Worm (Caenorhabditis elegans): ENCODE data around the gene fbxa-106.
"Not testable (repeated sequence)": the region's sequence is repeated elsewhere in the genome, so short reads cannot be mapped to it uniquely, and the experiment has no call there.

fbxa-106 gene

DNA sequence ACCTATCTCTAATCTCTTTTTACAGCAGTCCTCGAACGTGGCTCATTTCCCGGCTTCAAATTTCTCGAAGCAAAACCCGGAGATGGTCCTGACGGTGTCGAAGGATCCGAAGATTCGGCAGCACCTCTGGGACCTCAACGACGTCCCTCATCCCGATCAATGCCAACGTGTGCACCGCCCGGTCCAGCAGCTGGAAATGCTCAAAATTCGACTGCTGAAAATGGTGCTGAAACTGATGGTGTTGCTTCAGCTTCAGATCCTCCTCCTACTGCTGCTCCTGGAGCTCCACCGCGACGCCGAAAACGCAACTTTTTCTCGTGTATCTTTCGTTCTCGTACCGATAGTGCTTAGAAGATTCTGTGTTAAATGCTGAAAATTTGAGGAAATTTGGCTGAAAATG lies 21.1 kb upstream of the fbxa-106 start:
- no peak for TF ChIP-seq ztf-23 (GFP tag; IDR thresholded peaks at IDR 0.05)
- TF ChIP-seq flt-1 (GFP tag; IDR thresholded peaks at IDR 0.05): no peak
- no peak for TF ChIP-seq tab-1 (GFP tag; IDR thresholded peaks at IDR 0.05)
- no peak for TF ChIP-seq klf-2 (GFP tag; conservative IDR thresholded peaks at IDR 0.05)
- TF ChIP-seq T22C8.4 (GFP tag; IDR thresholded peaks at IDR 0.05): no peak
- TF ChIP-seq ztf-29 (GFP tag; IDR thresholded peaks at IDR 0.05): no peak

- TF ChIP-seq tab-1 (GFP tag; IDR thresholded peaks at IDR 0.05) (no peak), ztf-23 (GFP tag; IDR thresholded peaks at IDR 0.05) (no peak), ztf-29 (GFP tag; IDR thresholded peaks at IDR 0.05) (no peak)
Observed at ce11 chrV:18098387-18098786, 13.4 kb upstream of the fbxa-106 start, which contains the start of gene par-4. Gene par-4, plus strand, starts transcription at chrV:18098687.

- no peak for TF ChIP-seq klf-2 (GFP tag; conservative IDR thresholded peaks at IDR 0.05)
- no peak for TF ChIP-seq flt-1 (GFP tag; IDR thresholded peaks at IDR 0.05)
- TF ChIP-seq cog-1 (tag; optimal IDR thresholded peaks at IDR 0.05): no peak
- no peak for TF ChIP-seq med-1 (GFP tag; optimal IDR thresholded peaks at IDR 0.05; ENCODE audit: insufficient read depth)
- no peak for TF ChIP-seq ztf-23 (GFP tag; IDR thresholded peaks at IDR 0.05)
- no peak for TF ChIP-seq T22C8.4 (GFP tag; IDR thresholded peaks at IDR 0.05)
- TF ChIP-seq ztf-29 (GFP tag; IDR thresholded peaks at IDR 0.05): no peak
Observed at ce11 chrV:18093941-18094340, 8.9 kb upstream of the fbxa-106 start.

DNA sequence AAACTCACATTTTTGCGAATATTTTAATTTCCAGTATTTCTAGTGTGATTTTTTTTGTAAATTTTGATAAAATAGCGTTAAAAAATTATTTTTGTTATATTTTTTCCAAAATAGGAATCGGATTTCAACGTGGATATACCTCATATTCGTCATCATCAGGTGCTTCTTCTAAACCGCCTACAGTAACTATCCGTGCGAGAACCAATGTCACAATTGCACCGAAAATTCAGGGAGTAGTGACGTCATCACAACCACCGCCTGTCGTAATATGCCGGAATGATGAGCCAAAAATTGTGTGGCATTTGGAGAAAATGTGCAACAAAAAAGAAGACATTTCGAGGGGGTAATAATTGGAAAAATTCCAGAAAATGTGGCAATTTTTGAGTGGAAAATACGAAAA lies 6.2 kb upstream of the fbxa-106 start:
- TF ChIP-seq ztf-29 (GFP tag; IDR thresholded peaks at IDR 0.05): no peak
- no peak for TF ChIP-seq klf-2 (GFP tag; conservative IDR thresholded peaks at IDR 0.05)
- TF ChIP-seq med-1 (GFP tag; optimal IDR thresholded peaks at IDR 0.05; ENCODE audit: insufficient read depth): no peak
- TF ChIP-seq cog-1 (tag; optimal IDR thresholded peaks at IDR 0.05): no peak
- no peak for TF ChIP-seq T22C8.4 (GFP tag; IDR thresholded peaks at IDR 0.05)
- no peak for TF ChIP-seq tab-1 (GFP tag; IDR thresholded peaks at IDR 0.05)
- TF ChIP-seq flt-1 (GFP tag; IDR thresholded peaks at IDR 0.05): no peak
- TF ChIP-seq ref-1 (GFP tag; conservative IDR thresholded peaks at IDR 0.05): no peak
- TF ChIP-seq ztf-23 (GFP tag; IDR thresholded peaks at IDR 0.05): no peak

DNA sequence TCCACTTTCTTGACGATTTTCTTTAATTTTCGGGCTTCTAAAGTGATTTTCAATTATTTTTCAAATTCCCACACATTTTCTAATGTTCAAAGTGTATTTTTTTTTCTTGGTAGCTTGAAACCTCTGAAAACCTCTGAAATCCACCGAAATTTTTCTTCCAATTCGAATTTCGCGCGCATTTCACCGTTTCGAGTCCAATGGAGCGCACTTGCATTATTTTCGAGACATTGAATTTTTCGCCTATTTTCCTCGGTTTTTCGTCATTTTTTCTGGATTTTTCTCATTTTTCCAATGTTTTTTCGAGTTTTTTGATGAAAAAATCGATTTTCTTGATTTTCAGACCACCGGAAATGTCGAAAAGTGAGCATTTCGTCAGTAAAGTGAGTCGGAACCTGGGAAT lies 1.8 kb upstream of the fbxa-106 start, which contains the start of gene slr-2:
Gene slr-2, plus strand, starts transcription at position 341 of the 400 bp plus-strand sequence.
- TF ChIP-seq ref-1 (GFP tag; conservative IDR thresholded peaks at IDR 0.05) (no peak), cog-1 (tag; optimal IDR thresholded peaks at IDR 0.05) (no peak), ztf-29 (GFP tag; IDR thresholded peaks at IDR 0.05) (no peak), tab-1 (GFP tag; IDR thresholded peaks at IDR 0.05) (no peak), flt-1 (GFP tag; IDR thresholded peaks at IDR 0.05) (no peak), klf-2 (GFP tag; conservative IDR thresholded peaks at IDR 0.05) (no peak), T22C8.4 (GFP tag; IDR thresholded peaks at IDR 0.05) (no peak), med-1 (GFP tag; optimal IDR thresholded peaks at IDR 0.05; ENCODE audit: insufficient read depth) (no peak)

DNA sequence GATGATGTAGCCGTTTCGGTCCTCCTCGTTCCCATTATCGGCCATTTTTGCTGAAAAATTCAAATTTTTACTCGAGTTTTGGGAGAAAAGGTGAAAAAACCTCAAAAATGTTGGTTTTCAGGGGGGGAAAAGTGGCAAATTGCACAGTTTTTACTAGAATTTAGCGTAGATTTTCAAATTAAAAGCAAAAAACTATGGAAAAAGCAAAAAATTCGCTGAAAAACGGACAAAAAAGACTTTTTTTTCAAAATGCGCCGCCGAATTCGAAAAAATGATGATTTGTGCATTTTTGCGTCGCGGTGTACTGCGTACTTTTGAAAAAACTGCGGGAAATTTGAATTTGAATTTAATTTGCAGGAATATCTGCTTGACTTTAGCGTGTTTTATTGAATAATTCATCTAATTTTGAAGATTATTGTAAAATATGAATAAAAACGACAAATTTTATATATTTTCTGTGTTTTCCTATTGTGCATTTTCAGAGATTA lies 1.2 kb upstream of the fbxa-106 start, which contains the start of gene Y59A8B.12:
Gene Y59A8B.12, minus strand, starts transcription at position 51 of the 488 bp plus-strand sequence.
- TF ChIP-seq flt-1 (GFP tag; IDR thresholded peaks at IDR 0.05) (no peak), cog-1 (tag; optimal IDR thresholded peaks at IDR 0.05) (no peak), tab-1 (GFP tag; IDR thresholded peaks at IDR 0.05) (no peak), ztf-23 (GFP tag; IDR thresholded peaks at IDR 0.05) (no peak), ref-1 (GFP tag; conservative IDR thresholded peaks at IDR 0.05) (no peak), T22C8.4 (GFP tag; IDR thresholded peaks at IDR 0.05) (no peak), med-1 (GFP tag; optimal IDR thresholded peaks at IDR 0.05; ENCODE audit: insufficient read depth) (no peak), ztf-29 (GFP tag; IDR thresholded peaks at IDR 0.05) (no peak), klf-2 (GFP tag; conservative IDR thresholded peaks at IDR 0.05) (no peak)

- TF ChIP-seq tab-1 (GFP tag; IDR thresholded peaks at IDR 0.05) (no peak), ztf-29 (GFP tag; IDR thresholded peaks at IDR 0.05) (no peak), T22C8.4 (GFP tag; IDR thresholded peaks at IDR 0.05) (no peak), cog-1 (tag; optimal IDR thresholded peaks at IDR 0.05) (no peak), ztf-23 (GFP tag; IDR thresholded peaks at IDR 0.05) (no peak), klf-2 (GFP tag; conservative IDR thresholded peaks at IDR 0.05) (no peak), flt-1 (GFP tag; IDR thresholded peaks at IDR 0.05) (no peak)
Observed at ce11 chrV:18081857-18082256, 3.1 kb downstream of the fbxa-106 start, which contains the start of gene nova-1. Gene nova-1, minus strand, starts transcription at chrV:18081957.

DNA sequence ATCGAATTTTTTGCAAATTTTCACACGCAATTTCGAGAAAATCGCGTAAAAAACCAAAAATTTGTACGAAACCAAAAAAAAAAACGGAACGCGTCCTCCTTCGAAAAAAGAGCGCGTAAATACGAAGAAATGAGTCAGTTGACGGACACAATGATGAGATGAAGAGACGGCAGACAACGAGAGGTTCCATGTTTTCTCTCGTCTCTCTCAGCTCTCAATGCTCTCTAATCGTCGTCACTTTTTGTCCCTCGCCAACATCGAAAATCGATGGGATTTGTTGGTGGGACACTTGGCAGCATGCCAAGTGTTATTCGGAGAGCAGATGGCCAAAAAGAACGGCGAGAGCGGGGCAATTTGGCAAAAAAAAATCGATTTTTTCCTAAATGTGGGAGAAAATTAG lies 5.8 kb downstream of the fbxa-106 start:
- TF ChIP-seq T22C8.4 (GFP tag; IDR thresholded peaks at IDR 0.05): peak; percentile 92
- peak; percentile 47 for TF ChIP-seq cog-1 (tag; optimal IDR thresholded peaks at IDR 0.05)
- no peak for TF ChIP-seq flt-1 (GFP tag; IDR thresholded peaks at IDR 0.05)

ce11 chrV:18066257-18066783 lies 18.7 kb downstream of the fbxa-106 start, which contains the start of gene Y59A8B.8:
Gene Y59A8B.8, minus strand, starts transcription at chrV:18066307.
- no peak for TF ChIP-seq tab-1 (GFP tag; IDR thresholded peaks at IDR 0.05)
- no peak for TF ChIP-seq ref-1 (GFP tag; conservative IDR thresholded peaks at IDR 0.05)
- no peak for TF ChIP-seq klf-2 (GFP tag; conservative IDR thresholded peaks at IDR 0.05)
- TF ChIP-seq ztf-29 (GFP tag; IDR thresholded peaks at IDR 0.05): no peak
- no peak for TF ChIP-seq flt-1 (GFP tag; IDR thresholded peaks at IDR 0.05)
- no peak for TF ChIP-seq ztf-23 (GFP tag; IDR thresholded peaks at IDR 0.05)
- TF ChIP-seq med-1 (GFP tag; optimal IDR thresholded peaks at IDR 0.05; ENCODE audit: insufficient read depth): no peak
- no peak for TF ChIP-seq cog-1 (tag; optimal IDR thresholded peaks at IDR 0.05)
- TF ChIP-seq T22C8.4 (GFP tag; IDR thresholded peaks at IDR 0.05): no peak

ce11 chrV:18055297-18056019 lies 29.5 kb downstream of the fbxa-106 start, which contains the start of the genes Y59A8B.25 and ebp-3:
Gene Y59A8B.25, minus strand, starts transcription at chrV:18055397.
Gene ebp-3, plus strand, starts transcription at chrV:18055969.
- TF ChIP-seq ztf-29 (GFP tag; IDR thresholded peaks at IDR 0.05); ztf-23 (GFP tag; IDR thresholded peaks at IDR 0.05); ref-1 (GFP tag; conservative IDR thresholded peaks at IDR 0.05): not testable (repeated sequence)
